Worm (Caenorhabditis elegans): Measurements from ENCODE around the gene T07E3.4.

Gene T07E3.4

ce11 chrIII:6887574-6887973 lies 10.2 kb upstream of the T07E3.4 start:
- no peak for TF ChIP-seq pha-4 (tag; optimal IDR thresholded peaks at IDR 0.05)
- peak; percentile 36 for TF ChIP-seq ceh-19 (GFP tag; optimal IDR thresholded peaks at IDR 0.05)
- TF ChIP-seq nhr-11 (tag; optimal IDR thresholded peaks at IDR 0.05) = no peak
- no peak for TF ChIP-seq ama-1 (optimal IDR thresholded peaks at IDR 0.05)
- TF ChIP-seq lin-11 (tag; optimal IDR thresholded peaks at IDR 0.05) = peak; percentile 63
- TF ChIP-seq nfya-1 (tag; optimal IDR thresholded peaks at IDR 0.05) = peak; percentile 54
- peak; percentile 79 for TF ChIP-seq nhr-232 (tag; optimal IDR thresholded peaks at IDR 0.05)
- peak; percentile 57 for TF ChIP-seq dmd-4 (tag; optimal IDR thresholded peaks at IDR 0.05; ENCODE audit: borderline replicate concordance)
- peak; percentile 47 for TF ChIP-seq ceh-14 (tag; optimal IDR thresholded peaks at IDR 0.05)
- TF ChIP-seq fax-1 (tag; optimal IDR thresholded peaks at IDR 0.05) = peak; percentile 55
- TF ChIP-seq pag-3 (tag; optimal IDR thresholded peaks at IDR 0.05; ENCODE audit: borderline replicate concordance) = no peak
- TF ChIP-seq unc-86 (tag; optimal IDR thresholded peaks at IDR 0.05) = peak; percentile 44
- peak; percentile 64 for TF ChIP-seq gmeb-2 (tag; optimal IDR thresholded peaks at IDR 0.05)
- peak; percentile 60 for TF ChIP-seq ceh-48 (tag; optimal IDR thresholded peaks at IDR 0.05)
- peak; percentile 66 for TF ChIP-seq sox-2 (GFP tag; IDR thresholded peaks at IDR 0.05)
- TF ChIP-seq K09A11.1 (tag; optimal IDR thresholded peaks at IDR 0.05; ENCODE audit: insufficient read depth) = peak; percentile 54
- TF ChIP-seq ceh-18 (tag; optimal IDR thresholded peaks at IDR 0.05) = peak; percentile 74
- no peak for TF ChIP-seq hlh-15 (tag; optimal IDR thresholded peaks at IDR 0.05)
- TF ChIP-seq ceh-31 (tag; optimal IDR thresholded peaks at IDR 0.05) = peak; percentile 55
- TF ChIP-seq syd-9 (tag; optimal IDR thresholded peaks at IDR 0.05) = peak; percentile 63
- TF ChIP-seq Y22D7AL.16 (tag; optimal IDR thresholded peaks at IDR 0.05) = peak; percentile 54
- no peak for TF ChIP-seq odd-2 (tag; optimal IDR thresholded peaks at IDR 0.05)
- peak; percentile 27 for TF ChIP-seq ceh-2 (tag; optimal IDR thresholded peaks at IDR 0.05)
- TF ChIP-seq dve-1 (tag; optimal IDR thresholded peaks at IDR 0.05) = peak; percentile 47
- peak; percentile 41 for TF ChIP-seq fkh-6 (tag; optimal IDR thresholded peaks at IDR 0.05)
- peak; percentile 75 for TF ChIP-seq madf-2 (tag; optimal IDR thresholded peaks at IDR 0.05)
- TF ChIP-seq elt-2 (tag; optimal IDR thresholded peaks at IDR 0.05) = peak; percentile 72
- TF ChIP-seq ets-4 (tag; optimal IDR thresholded peaks at IDR 0.05) = no peak
- TF ChIP-seq ceh-45 (GFP tag; IDR thresholded peaks at IDR 0.05) = peak; percentile 70
- peak; percentile 69 for TF ChIP-seq pat-9 (tag; optimal IDR thresholded peaks at IDR 0.05)
- TF ChIP-seq ahr-1 (tag; optimal IDR thresholded peaks at IDR 0.05) = no peak
- peak; percentile 55 for TF ChIP-seq ceh-34 (tag; optimal IDR thresholded peaks at IDR 0.05)
- peak; percentile 78 for TF ChIP-seq hlh-6 (tag; optimal IDR thresholded peaks at IDR 0.05)
- TF ChIP-seq sox-4 (tag; optimal IDR thresholded peaks at IDR 0.05) = peak; percentile 76
- peak; percentile 47 for TF ChIP-seq ceh-9 (tag; optimal IDR thresholded peaks at IDR 0.05)
- TF ChIP-seq eyg-1 (tag; optimal IDR thresholded peaks at IDR 0.05) = peak; percentile 50
- peak; percentile 52 for TF ChIP-seq C08G9.2 (tag; optimal IDR thresholded peaks at IDR 0.05)
- peak; percentile 67 for TF ChIP-seq rnt-1 (tag; optimal IDR thresholded peaks at IDR 0.05)
- no peak for TF ChIP-seq ceh-24 (tag; optimal IDR thresholded peaks at IDR 0.05)
- peak; percentile 58 for TF ChIP-seq ttx-3 (tag; optimal IDR thresholded peaks at IDR 0.05)
- peak; percentile 58 for TF ChIP-seq hlh-30 (tag; optimal IDR thresholded peaks at IDR 0.05; ENCODE audit: insufficient read depth)
- TF ChIP-seq lim-6 (tag; optimal IDR thresholded peaks at IDR 0.05) = no peak
- TF ChIP-seq ref-2 (tag; optimal IDR thresholded peaks at IDR 0.05) = peak; percentile 61
- TF ChIP-seq ceh-6 (GFP tag; optimal IDR thresholded peaks at IDR 0.05) = peak; percentile 61
- TF ChIP-seq F13H6.1 (tag; optimal IDR thresholded peaks at IDR 0.05) = peak; percentile 33
- TF ChIP-seq npax-4 (tag; optimal IDR thresholded peaks at IDR 0.05) = peak; percentile 56
- peak; percentile 68 for TF ChIP-seq sdc-2 (tag; optimal IDR thresholded peaks at IDR 0.05)
- peak; percentile 70 for TF ChIP-seq tbx-2 (tag; optimal IDR thresholded peaks at IDR 0.05)
- TF ChIP-seq C38D4.7 (GFP tag; optimal IDR thresholded peaks at IDR 0.05) = peak; percentile 69
- peak; percentile 52 for TF ChIP-seq K02D7.2 (tag; optimal IDR thresholded peaks at IDR 0.05)
- peak; percentile 72 for TF ChIP-seq ztf-16 (tag; optimal IDR thresholded peaks at IDR 0.05)
- no peak for TF ChIP-seq tbx-7 (tag; optimal IDR thresholded peaks at IDR 0.05)
- no peak for TF ChIP-seq pax-1 (tag; optimal IDR thresholded peaks at IDR 0.05)

All from whole organism, late embryonic.